Fruit fly (Drosophila melanogaster) whole organism, prepupa: ENCODE results near the gene Tg.

Source experiments
- CG11902 ChIP-seq: fragments of 200-800 bp; sonication (Bioruptor generic); optimal IDR thresholded peaks from 3 replicates; lab custom pipeline; 2016; ENCODE audit warnings: missing biosample characterization, missing genetic modification characterization
- CG31627 ChIP-seq: fragments of 200-800 bp; sonication (Bioruptor generic); optimal IDR thresholded peaks from 3 replicates; lab custom pipeline; 2016; ENCODE audit warnings: missing biosample characterization, missing genetic modification characterization
- Sox102F ChIP-seq: fragments of 200-800 bp; sonication (Bioruptor generic); optimal IDR thresholded peaks from 2 replicates; lab custom pipeline; 2016; ENCODE audit warnings: missing biosample characterization, mild to moderate bottlenecking, missing genetic modification characterization
- eg ChIP-seq: fragments of 200-800 bp; sonication (Bioruptor generic); IDR thresholded peaks from 3 replicates; pipeline ENCODE4 v1.3.6; 2022; ENCODE audit warnings: missing biosample characterization, missing genetic modification characterization
- svp ChIP-seq: fragments of 200-800 bp; sonication (Bioruptor generic); peaks from one replicate; lab custom pipeline; 2016; ENCODE audit warnings: missing biosample characterization, missing genetic modification characterization

- TF ChIP-seq CG11902 (GFP tag; lab: Kevin White, UChicago) (no peak), svp (GFP tag; lab: Kevin White, UChicago) (no peak), CG31627 (GFP tag; lab: Kevin White, UChicago) (no peak), eg (GFP tag; lab: Robert Waterston, UW) (no peak; the same call in 1 of the 3 replicates), Sox102F (GFP tag; lab: Kevin White, UChicago) (no peak)
These were observed 60.1 kb downstream of the Tg start, which contains the start of gene poe for dm6 chr2L:8071112-8071976.
